Worm (Caenorhabditis elegans) whole organism, young adult: Measurements from ENCODE around the gene W09G10.9.

Experiments
- B0261.1 ChIP-seq: sonication (generic microtip); optimal IDR thresholded peaks from 2 replicates; lab custom pipeline; 2016; ENCODE audit warnings: mild to moderate bottlenecking, missing genetic modification characterization, moderate library complexity, missing compliant biosample characterization
- C06A6.2 ChIP-seq: fragments of 200-800 bp; sonication (Bioruptor generic); conservative IDR thresholded peaks from 2 replicates; pipeline ENCODE4 v1.3.6; 2022; ENCODE audit warnings: missing genetic modification characterization, missing compliant biosample characterization
- D2030.7 ChIP-seq: fragments of 200-800 bp; sonication (Bioruptor generic); IDR thresholded peaks from 2 replicates; pipeline ENCODE4 v1.3.6; 2022; ENCODE audit warnings: missing genetic modification reagents, missing genetic modification characterization, missing compliant biosample characterization
- F33H1.4 ChIP-seq: fragments of 200-800 bp; sonication (Bioruptor generic); IDR thresholded peaks from 2 replicates; pipeline ENCODE4 v1.3.6; 2022; ENCODE audit warnings: missing genetic modification reagents, missing genetic modification characterization, missing compliant biosample characterization
- T26A5.8 ChIP-seq: sonication (generic microtip); optimal IDR thresholded peaks from 2 replicates; lab custom pipeline; 2016; ENCODE audit warnings: missing genetic modification characterization, missing compliant biosample characterization
- ZK185.1 ChIP-seq: sonication (generic microtip); optimal IDR thresholded peaks from 2 replicates; lab custom pipeline; 2016; ENCODE audit warnings: mild to moderate bottlenecking, missing genetic modification characterization, missing compliant biosample characterization; ENCODE audit not compliant: poor library complexity, severe bottlenecking
- akir-1 ChIP-seq: fragments of 200-800 bp; sonication (Bioruptor generic); optimal IDR thresholded peaks from 2 replicates; lab custom pipeline; 2018; ENCODE audit warnings: mild to moderate bottlenecking, missing genetic modification characterization, moderate library complexity, missing compliant biosample characterization
- aptf-2 ChIP-seq: fragments of 200-800 bp; sonication (Bioruptor generic); conservative IDR thresholded peaks from 2 replicates; pipeline ENCODE4 v1.3.6; 2022; ENCODE audit warnings: missing genetic modification reagents, missing genetic modification characterization, missing compliant biosample characterization
- attf-3 ChIP-seq: fragments of 200-800 bp; sonication (Bioruptor generic); conservative IDR thresholded peaks from 2 replicates; pipeline ENCODE4 v1.3.6; 2022; ENCODE audit warnings: missing genetic modification reagents, missing genetic modification characterization, missing compliant biosample characterization
- attf-5 ChIP-seq: fragments of 200-800 bp; sonication (Bioruptor generic); optimal IDR thresholded peaks from 2 replicates; lab custom pipeline; 2018; ENCODE audit warnings: mild to moderate bottlenecking, missing genetic modification characterization, missing compliant biosample characterization
- bed-2 ChIP-seq: fragments of 200-800 bp; sonication (Bioruptor generic); IDR thresholded peaks from 2 replicates; pipeline ENCODE4 v1.3.6; 2022; ENCODE audit warnings: missing genetic modification reagents, missing genetic modification characterization, missing compliant biosample characterization
- cebp-1 ChIP-seq, 2 experiments: fragments of 200-800 bp in 1 of 2; sonication (Bioruptor generic) in 1 of 2; sonication (generic microtip) in 1 of 2; IDR thresholded peaks in 1 of 2; optimal IDR thresholded peaks in 1 of 2; 2 replicates each; pipeline versions ENCODE4 v1.3.6 to Lab custom; 2017 to 2022; ENCODE audit warnings: missing compliant biosample characterization in 2 of 2, missing genetic modification characterization in 2 of 2, mild to moderate bottlenecking in 1 of 2, missing genetic modification reagents in 1 of 2, moderate library complexity in 1 of 2
- cebp-2 ChIP-seq: fragments of 200-800 bp; sonication (Bioruptor generic); IDR thresholded peaks from 2 replicates; pipeline ENCODE4 v1.3.6; 2022; ENCODE audit warnings: missing genetic modification characterization, missing compliant biosample characterization
- ceh-100 ChIP-seq: fragments of 200-800 bp; sonication (Bioruptor generic); IDR thresholded peaks from 2 replicates; pipeline ENCODE4 v1.3.6; 2022; ENCODE audit warnings: missing genetic modification reagents, missing genetic modification characterization, missing compliant biosample characterization
- ceh-40 ChIP-seq: fragments of 200-800 bp; sonication (Bioruptor generic); IDR thresholded peaks from 2 replicates; pipeline ENCODE4 v1.3.6; 2022; ENCODE audit warnings: missing genetic modification characterization, missing compliant biosample characterization
- ceh-58 ChIP-seq: fragments of 200-800 bp; sonication (Bioruptor generic); IDR thresholded peaks from 2 replicates; pipeline ENCODE4 v1.3.6; 2022; ENCODE audit warnings: missing genetic modification characterization, missing compliant biosample characterization
- ceh-91 ChIP-seq: fragments of 200-800 bp; sonication (Bioruptor generic); IDR thresholded peaks from 2 replicates; pipeline ENCODE4 v1.3.6; 2022; ENCODE audit warnings: missing genetic modification reagents, missing genetic modification characterization, missing compliant biosample characterization
- chd-7 ChIP-seq: sonication (generic microtip); optimal IDR thresholded peaks from 2 replicates; lab custom pipeline; 2016; ENCODE audit warnings: mild to moderate bottlenecking, missing genetic modification characterization, moderate library complexity, missing compliant biosample characterization
- dox-1 ChIP-seq: fragments of 200-800 bp; sonication (Bioruptor generic); IDR thresholded peaks from 2 replicates; pipeline ENCODE4 v1.3.6; 2022; ENCODE audit warnings: missing genetic modification reagents, missing genetic modification characterization, missing compliant biosample characterization
- efl-1 ChIP-seq: fragments of 150-350 bp; optimal IDR thresholded peaks from 2 replicates; lab custom pipeline; 2014; ENCODE audit warnings: missing biosample characterization, missing genetic modification reagents, missing genetic modification characterization
- egrh-3 ChIP-seq: fragments of 200-800 bp; sonication (Bioruptor generic); IDR thresholded peaks from 2 replicates; pipeline ENCODE4 v1.3.6; 2022; ENCODE audit warnings: missing genetic modification reagents, missing genetic modification characterization, missing compliant biosample characterization
- ekl-4 ChIP-seq: fragments of 200-800 bp; sonication (Bioruptor generic); IDR thresholded peaks from 2 replicates; pipeline ENCODE4 v1.3.6; 2022; ENCODE audit warnings: missing genetic modification reagents, missing genetic modification characterization, missing compliant biosample characterization
- gei-17 ChIP-seq: fragments of 200-800 bp; sonication (Bioruptor generic); optimal IDR thresholded peaks from 2 replicates; lab custom pipeline; 2018; ENCODE audit warnings: mild to moderate bottlenecking, missing genetic modification characterization, missing compliant biosample characterization
- hmg-1.2 ChIP-seq: fragments of 200-800 bp; sonication (Bioruptor generic); IDR thresholded peaks from 2 replicates; pipeline ENCODE4 v1.3.6; 2022; ENCODE audit warnings: missing genetic modification reagents, missing genetic modification characterization, missing compliant biosample characterization
- lin-35 ChIP-seq, 3 experiments: fragments of 150-350 bp in 2 of 3; sonication (generic microtip) in 1 of 3; optimal IDR thresholded peaks; 2 replicates each; lab custom pipeline; 2014 to 2018; ENCODE audit warnings: missing biosample characterization in 3 of 3, missing genetic modification characterization in 3 of 3, missing genetic modification reagents in 3 of 3
- lin-54 ChIP-seq: fragments of 200-800 bp; sonication (Bioruptor generic); optimal IDR thresholded peaks from 2 replicates; lab custom pipeline; 2018; ENCODE audit warnings: mild to moderate bottlenecking, missing genetic modification characterization, missing compliant biosample characterization
- lsl-1 ChIP-seq: fragments of 200-800 bp; sonication (Bioruptor generic); optimal IDR thresholded peaks from 2 replicates; lab custom pipeline; 2018; ENCODE audit warnings: mild to moderate bottlenecking, missing genetic modification characterization, moderate library complexity, missing compliant biosample characterization
- mcd-1 ChIP-seq: fragments of 200-800 bp; sonication (Bioruptor generic); IDR thresholded peaks from 2 replicates; pipeline ENCODE4 v1.3.6; 2022; ENCODE audit warnings: missing genetic modification reagents, missing genetic modification characterization, missing compliant biosample characterization
- mes-4 ChIP-seq: sonication (generic microtip); optimal IDR thresholded peaks from 2 replicates; lab custom pipeline; 2016; ENCODE audit warnings: missing genotype, missing genetic modification characterization, missing compliant biosample characterization
- mxl-1 ChIP-seq: sonication (generic microtip); optimal IDR thresholded peaks from 2 replicates; lab custom pipeline; 2016; ENCODE audit warnings: missing genetic modification characterization, missing compliant biosample characterization
- nhr-179 ChIP-seq: sonication (generic microtip); optimal IDR thresholded peaks from 2 replicates; lab custom pipeline; 2016; ENCODE audit warnings: mild to moderate bottlenecking, missing genetic modification characterization, missing compliant biosample characterization
- nhr-80 ChIP-seq: sonication (generic microtip); optimal IDR thresholded peaks from 2 replicates; lab custom pipeline; 2016; ENCODE audit warnings: missing genetic modification characterization, missing compliant biosample characterization
- pbrm-1 ChIP-seq: fragments of 200-800 bp; sonication (Bioruptor generic); IDR thresholded peaks from 2 replicates; pipeline ENCODE4 v1.3.6; 2022; ENCODE audit warnings: missing genetic modification reagents, missing genetic modification characterization, missing compliant biosample characterization
- pha-4 ChIP-seq: fragments of 150-350 bp; sonication (generic microtip); optimal IDR thresholded peaks from 2 replicates; lab custom pipeline; 2014; ENCODE audit warnings: missing biosample characterization, missing genetic modification reagents, missing genetic modification characterization
- rcor-1 ChIP-seq: fragments of 200-800 bp; sonication (Bioruptor generic); IDR thresholded peaks from 2 replicates; pipeline ENCODE4 v1.3.6; 2022; ENCODE audit warnings: missing genetic modification reagents, missing genetic modification characterization, missing compliant biosample characterization
- rpc-1 ChIP-seq, 2 experiments: fragments of 150-350 bp in 1 of 2; sonication (generic microtip) in 1 of 2; optimal IDR thresholded peaks; 2 replicates each; lab custom pipeline; 2014 to 2018; ENCODE audit warnings: missing biosample characterization in 1 of 2, missing genetic modification characterization in 1 of 2, missing genetic modification reagents in 1 of 2, missing genotype in 1 of 2
- sptf-2 ChIP-seq: fragments of 200-800 bp; sonication (Bioruptor generic); optimal IDR thresholded peaks from 2 replicates; lab custom pipeline; 2018; ENCODE audit warnings: mild to moderate bottlenecking, missing genetic modification characterization, missing compliant biosample characterization
- unc-62 ChIP-seq: fragments of 150-350 bp; optimal IDR thresholded peaks from 2 replicates; lab custom pipeline; 2014; ENCODE audit warnings: missing biosample characterization, missing genetic modification reagents, missing genetic modification characterization
- zfh-2 ChIP-seq: fragments of 200-800 bp; sonication (Bioruptor generic); conservative IDR thresholded peaks from 2 replicates; pipeline ENCODE4 v1.3.6; 2022; ENCODE audit warnings: missing genetic modification reagents, missing genetic modification characterization, missing compliant biosample characterization
- zim-3 ChIP-seq: sonication (generic microtip); optimal IDR thresholded peaks from 2 replicates; lab custom pipeline; 2017; ENCODE audit warnings: mild to moderate bottlenecking, missing genetic modification characterization, moderate library complexity, missing compliant biosample characterization
- ztf-28 ChIP-seq: fragments of 200-800 bp; sonication (Bioruptor generic); IDR thresholded peaks from 2 replicates; pipeline ENCODE4 v1.3.6; 2022; ENCODE audit warnings: missing genetic modification reagents, missing genetic modification characterization, missing compliant biosample characterization

Gene W09G10.9

ce11 chrII:3523547-3523946 is 1.9 kb downstream of the W09G10.9 start (continued):
- TF ChIP-seq hmg-1.2 (GFP tag; lab: Robert Waterston, UW) (peak; percentile 94), lin-35 (GFP tag; optimal IDR thresholded peaks at IDR 0.05; lab: Kevin White, UChicago) (peak in 1 of 3 experiments; percentile 62), D2030.7 (GFP tag; lab: Robert Waterston, UW) (peak; percentile 62), B0261.1 (tag; lab: Kevin White, UChicago) (peak; percentile 42), ZK185.1 (peak; percentile 51), lin-54 (GFP tag; lab: Kevin White, UChicago) (peak; percentile 54), attf-5 (GFP tag; lab: Kevin White, UChicago) (peak; percentile 79), lsl-1 (peak; percentile 63), cebp-1 (GFP tag; IDR thresholded peaks at IDR 0.05; lab: Robert Waterston, UW) (peak; percentile 58), cebp-1 (tag; optimal IDR thresholded peaks at IDR 0.05; lab: Kevin White, UChicago) (peak; percentile 62), attf-3 (GFP tag; lab: Robert Waterston, UW) (peak; percentile 71), ekl-4 (GFP tag; lab: Robert Waterston, UW) (peak; percentile 60; the same call in 1 of the 2 replicates), pbrm-1 (peak; percentile 74; the same call in 1 of the 2 replicates), C06A6.2 (peak; percentile 81), rcor-1 (GFP tag; lab: Robert Waterston, UW) (peak; percentile 55)

DNA sequence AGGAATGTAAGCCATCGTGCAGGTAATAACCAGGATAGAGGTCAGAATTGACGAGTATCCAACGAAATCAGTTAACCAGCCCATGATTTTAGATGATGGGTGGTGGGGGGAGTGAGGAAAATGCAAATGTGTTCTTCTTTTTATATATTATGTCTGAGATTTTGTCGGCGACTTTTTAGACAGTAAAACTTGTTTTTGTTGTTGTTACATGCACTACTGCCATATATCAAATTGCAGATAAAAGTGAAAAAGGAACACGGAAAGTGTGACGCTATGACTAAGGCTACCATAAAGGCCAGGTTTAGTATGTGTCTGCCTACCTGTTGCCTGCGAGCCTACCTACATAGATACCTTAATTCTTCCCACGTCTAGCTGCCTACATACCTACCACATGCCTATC is 2.5 kb downstream of the W09G10.9 start, which contains the start of gene col-72:
col-72 (minus strand) TSS at position 101 of the 400 bp plus-strand sequence.
- no peak for TF ChIP-seq B0261.1 (tag; lab: Kevin White, UChicago)

DNA sequence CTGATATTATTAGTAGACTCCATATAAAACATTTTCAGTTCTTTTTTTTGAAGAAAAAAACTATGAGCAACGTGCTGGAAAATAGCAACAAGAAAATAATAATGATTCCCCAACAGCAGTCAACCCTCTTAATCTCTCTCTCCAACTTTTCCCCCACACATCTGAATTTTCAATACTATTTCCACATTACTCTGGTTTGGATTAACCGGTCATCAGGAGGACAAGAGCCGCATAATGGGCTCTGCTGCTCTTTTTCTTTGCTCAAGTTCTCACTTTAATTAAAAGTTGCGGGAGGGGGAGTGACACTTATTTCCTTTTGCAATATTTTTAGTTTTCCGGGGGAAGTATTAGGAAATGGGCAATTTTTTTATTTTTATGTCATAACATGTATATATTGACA is 5.9 kb downstream of the W09G10.9 start:
- no peak for TF ChIP-seq pha-4 (tag; lab: Kevin White, UChicago)
- no peak for TF ChIP-seq egrh-3 (GFP tag; lab: Robert Waterston, UW)
- TF ChIP-seq T26A5.8 = no peak
- no peak for TF ChIP-seq zim-3 (tag; lab: Kevin White, UChicago)
- TF ChIP-seq ztf-28 (GFP tag; lab: Robert Waterston, UW) = no peak
- no peak for TF ChIP-seq F33H1.4 (GFP tag; lab: Robert Waterston, UW)
- no peak for TF ChIP-seq ceh-91 (GFP tag; lab: Robert Waterston, UW)
- TF ChIP-seq nhr-179 (tag; lab: Kevin White, UChicago) = no peak
- no peak for TF ChIP-seq ceh-58 (GFP tag; lab: Robert Waterston, UW)

ce11 chrII:3528256-3528655 is 6.7 kb downstream of the W09G10.9 start, which contains the start of gene ncs-6:
Gene ncs-6 (minus strand): TSS chrII:3528516.
- TF ChIP-seq rcor-1 (GFP tag; lab: Robert Waterston, UW) (no peak), cebp-2 (GFP tag; lab: Robert Waterston, UW) (0 out of 2 replicates have a peak, but pooled peaks have one; percentile 53)

DNA sequence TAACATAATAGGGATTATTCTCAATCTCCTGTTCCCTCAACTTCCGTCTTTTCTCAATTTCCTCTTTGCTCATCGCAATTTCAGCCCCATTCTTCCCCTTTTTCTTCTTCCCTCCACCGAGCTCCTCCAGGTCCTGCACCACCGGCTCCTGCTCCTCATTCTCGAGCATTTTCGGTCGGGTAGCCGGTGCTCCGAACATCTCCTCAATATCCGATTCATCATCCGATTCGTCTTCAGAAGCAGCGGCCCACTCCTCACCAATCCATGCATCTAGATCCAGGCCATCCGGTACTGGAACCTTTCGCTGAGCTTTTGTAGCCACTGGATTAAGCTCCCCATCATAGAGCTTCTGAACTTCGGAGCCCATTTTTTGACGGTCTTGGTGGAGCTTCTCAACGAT is 18.6 kb downstream of the W09G10.9 start:
- no peak for TF ChIP-seq nhr-80 (tag; lab: Kevin White, UChicago)
- TF ChIP-seq efl-1 (GFP tag; lab: Kevin White, UChicago) = no peak
- TF ChIP-seq akir-1 (GFP tag; lab: Kevin White, UChicago) = no peak
- TF ChIP-seq ztf-28 (GFP tag; lab: Robert Waterston, UW) = no peak
- TF ChIP-seq rcor-1 (GFP tag; lab: Robert Waterston, UW) = no peak
- 0 out of 2 replicates have a peak, but pooled peaks have one; percentile 18 for TF ChIP-seq mcd-1
- TF ChIP-seq mes-4 (tag; lab: Kevin White, UChicago) = no peak
- TF ChIP-seq sptf-2 = no peak
- no peak for TF ChIP-seq bed-2
- peak; percentile 69 for TF ChIP-seq zfh-2 (GFP tag; lab: Robert Waterston, UW)
- no peak for TF ChIP-seq ceh-91 (GFP tag; lab: Robert Waterston, UW)
- TF ChIP-seq chd-7 (tag; lab: Kevin White, UChicago) = no peak
- TF ChIP-seq mxl-1 = no peak
- TF ChIP-seq pha-4 (tag; lab: Kevin White, UChicago) = no peak
- no peak for TF ChIP-seq ceh-100 (GFP tag; lab: Robert Waterston, UW)
- no peak for TF ChIP-seq aptf-2 (GFP tag; lab: Robert Waterston, UW)
- no peak for TF ChIP-seq ceh-40 (GFP tag; lab: Robert Waterston, UW)
- no peak for TF ChIP-seq gei-17 (GFP tag; lab: Kevin White, UChicago)
- TF ChIP-seq unc-62 = no peak
- no peak for TF ChIP-seq rpc-1 (optimal IDR thresholded peaks at IDR 0.05; lab: Kevin White, UChicago)
- no peak for TF ChIP-seq rpc-1 (tag; optimal IDR thresholded peaks at IDR 0.05; lab: Kevin White, UChicago)
- no peak for TF ChIP-seq dox-1 (GFP tag; lab: Robert Waterston, UW)
